Fruit fly (Drosophila melanogaster) whole organism, embryonic: Measurements from ENCODE around the gene CG43367.

ENCODE experiments used
- Antp ChIP-seq: fragments of 200-800 bp; sonication (Bioruptor generic); optimal IDR thresholded peaks from 3 replicates; lab custom pipeline; 2016; ENCODE audit warnings: missing biosample characterization, missing genetic modification characterization
- Awh ChIP-seq: fragments of 200-800 bp; sonication (Bioruptor generic); IDR thresholded peaks from 2 replicates; pipeline ENCODE4, ENCODE4 v1.3.6; 2022; ENCODE audit warnings: missing biosample characterization, missing genetic modification characterization
- B-H2 ChIP-seq: fragments of 200-800 bp; sonication (Bioruptor generic); optimal IDR thresholded peaks from 2 replicates; lab custom pipeline; 2018; ENCODE audit warnings: missing biosample characterization, mild to moderate bottlenecking, missing genetic modification characterization
- Bdp1 ChIP-seq: fragments of 200-800 bp; sonication (Bioruptor generic); optimal IDR thresholded peaks from 3 replicates; lab custom pipeline; 2016; ENCODE audit warnings: missing biosample characterization, missing genetic modification characterization
- CG1024 ChIP-seq: fragments of 200-800 bp; sonication (Bioruptor generic); IDR thresholded peaks from 2 replicates; pipeline ENCODE4 v1.3.6; 2022; ENCODE audit warnings: missing biosample characterization, missing genetic modification characterization
- CG10274 ChIP-seq: fragments of 200-800 bp; sonication (Bioruptor generic); optimal IDR thresholded peaks from 3 replicates; lab custom pipeline; 2017; ENCODE audit warnings: missing biosample characterization, mild to moderate bottlenecking, missing genetic modification characterization
- CG10959 ChIP-seq: fragments of 200-800 bp; sonication (Bioruptor generic); IDR thresholded peaks from 2 replicates; pipeline ENCODE4 v1.3.6; 2022; ENCODE audit warnings: missing biosample characterization, missing genetic modification characterization
- CG11085 ChIP-seq: fragments of 200-800 bp; sonication (Bioruptor generic); IDR thresholded peaks from 2 replicates; pipeline ENCODE4 v1.3.6; 2022; ENCODE audit warnings: missing biosample characterization, missing genetic modification characterization
- CG11695 ChIP-seq: fragments of 200-800 bp; sonication (Bioruptor generic); IDR thresholded peaks from 3 replicates; pipeline ENCODE4 v1.3.6; 2022; ENCODE audit warnings: missing biosample characterization, missing genetic modification characterization
- CG12236 ChIP-seq: fragments of 200-800 bp; sonication (Bioruptor generic); optimal IDR thresholded peaks from 2 replicates; lab custom pipeline; 2016; ENCODE audit warnings: missing biosample characterization, missing genetic modification characterization
- CG13894 ChIP-seq: fragments of 200-800 bp; sonication (Bioruptor generic); optimal IDR thresholded peaks from 3 replicates; lab custom pipeline; 2018; ENCODE audit warnings: missing biosample characterization, mild to moderate bottlenecking, missing genetic modification characterization, moderate library complexity
- CG14014 ChIP-seq: fragments of 200-800 bp; sonication (Bioruptor generic); IDR thresholded peaks from 2 replicates; pipeline ENCODE4 v1.3.6; 2022; ENCODE audit warnings: missing biosample characterization, missing genetic modification characterization
- CG2202 ChIP-seq: fragments of 200-800 bp; sonication (Bioruptor generic); optimal IDR thresholded peaks from 2 replicates; lab custom pipeline; 2018; ENCODE audit warnings: missing biosample characterization, mild to moderate bottlenecking, missing genetic modification characterization
- CG2875 ChIP-seq: fragments of 200-800 bp; sonication (Bioruptor generic); optimal IDR thresholded peaks from 2 replicates; lab custom pipeline; 2017; ENCODE audit warnings: missing biosample characterization, mild to moderate bottlenecking, missing genetic modification characterization, missing genetic modification reagents
- CG30403 ChIP-seq: fragments of 200-800 bp; sonication (Bioruptor generic); optimal IDR thresholded peaks from 3 replicates; lab custom pipeline; 2016; ENCODE audit warnings: missing biosample characterization, missing genetic modification characterization
- CG4424 ChIP-seq: fragments of 200-800 bp; sonication (Bioruptor generic); optimal IDR thresholded peaks from 3 replicates; lab custom pipeline; 2016; ENCODE audit warnings: missing biosample characterization, missing genetic modification characterization
- CG6654 ChIP-seq: fragments of 200-800 bp; sonication (Bioruptor generic); optimal IDR thresholded peaks from 2 replicates; lab custom pipeline; 2017; ENCODE audit warnings: missing biosample characterization, mild to moderate bottlenecking, missing genetic modification characterization
- CG6689 ChIP-seq: fragments of 200-800 bp; sonication (Bioruptor generic); IDR thresholded peaks from 2 replicates; pipeline ENCODE4 v1.3.6; 2022; ENCODE audit warnings: missing biosample characterization, missing genetic modification characterization
- CG9876 ChIP-seq: fragments of 200-800 bp; sonication (Bioruptor generic); optimal IDR thresholded peaks from 2 replicates; lab custom pipeline; 2016; ENCODE audit warnings: missing biosample characterization, missing genetic modification characterization
- Camta ChIP-seq: fragments of 200-800 bp; sonication (Bioruptor generic); optimal IDR thresholded peaks from 2 replicates; lab custom pipeline; 2016; ENCODE audit warnings: missing biosample characterization, missing genetic modification characterization
- CrebB ChIP-seq: fragments of 200-800 bp; sonication (Bioruptor generic); optimal IDR thresholded peaks from 3 replicates; lab custom pipeline; 2018; ENCODE audit warnings: missing biosample characterization, mild to moderate bottlenecking, missing genetic modification characterization
- Dip3 ChIP-seq: fragments of 200-800 bp; sonication (Bioruptor generic); optimal IDR thresholded peaks from 3 replicates; lab custom pipeline; 2016; ENCODE audit warnings: missing biosample characterization, missing genetic modification characterization
- Drgx ChIP-seq: fragments of 200-800 bp; sonication (Bioruptor generic); IDR thresholded peaks from 2 replicates; pipeline ENCODE4 v1.3.6; 2022; ENCODE audit warnings: missing biosample characterization, missing genetic modification characterization
- Hey ChIP-seq: fragments of 200-800 bp; sonication (Bioruptor generic); optimal IDR thresholded peaks from 3 replicates; lab custom pipeline; 2018; ENCODE audit warnings: missing biosample characterization, mild to moderate bottlenecking, missing genetic modification characterization
- HmgZ ChIP-seq: fragments of 200-800 bp; sonication (Bioruptor generic); optimal IDR thresholded peaks from 2 replicates; lab custom pipeline; 2018; ENCODE audit warnings: missing biosample characterization, mild to moderate bottlenecking, missing genetic modification characterization
- Med ChIP-seq: fragments of 200-800 bp; sonication (Bioruptor generic); peaks from one replicate; lab custom pipeline; 2016; ENCODE audit warnings: missing biosample characterization, missing genetic modification characterization, mild to moderate bottlenecking, inconsistent platforms, moderate library complexity
- NC2β ChIP-seq: fragments of 200-800 bp; sonication (Bioruptor generic); optimal IDR thresholded peaks from 2 replicates; lab custom pipeline; 2016; ENCODE audit warnings: missing biosample characterization, missing genetic modification characterization
- NK7.1 ChIP-seq: fragments of 200-800 bp; sonication (Bioruptor generic); optimal IDR thresholded peaks from 3 replicates; lab custom pipeline; 2016; ENCODE audit warnings: missing biosample characterization, missing genetic modification characterization
- Opbp ChIP-seq: fragments of 200-800 bp; sonication (Bioruptor generic); IDR thresholded peaks from 3 replicates; pipeline ENCODE4 v1.3.6; 2022; ENCODE audit warnings: missing biosample characterization, missing genetic modification characterization; ENCODE audit not compliant: partially characterized antibody
- Side ChIP-seq: fragments of 200-800 bp; sonication (Bioruptor generic); optimal IDR thresholded peaks from 2 replicates; lab custom pipeline; 2016; ENCODE audit warnings: missing biosample characterization, missing genetic modification characterization
- Six4 ChIP-seq: fragments of 200-800 bp; sonication (Bioruptor generic); optimal IDR thresholded peaks from 2 replicates; lab custom pipeline; 2016; ENCODE audit warnings: missing biosample characterization, missing genetic modification characterization
- Sry-β ChIP-seq: fragments of 200-800 bp; sonication (Bioruptor generic); optimal IDR thresholded peaks from 2 replicates; lab custom pipeline; 2018; ENCODE audit warnings: missing biosample characterization, mild to moderate bottlenecking, missing genetic modification characterization, moderate library complexity
- Usf ChIP-seq: fragments of 200-800 bp; sonication (Bioruptor generic); optimal IDR thresholded peaks from 2 replicates; lab custom pipeline; 2017; ENCODE audit warnings: missing genotype, missing biosample characterization, missing genetic modification characterization
- al ChIP-seq: fragments of 200-800 bp; sonication (Bioruptor generic); IDR thresholded peaks from 2 replicates; pipeline ENCODE4 v1.3.6; 2022; ENCODE audit warnings: missing biosample characterization, missing genetic modification characterization
- caup ChIP-seq: fragments of 200-800 bp; sonication (Bioruptor generic); optimal IDR thresholded peaks from 3 replicates; lab custom pipeline; 2017; ENCODE audit warnings: missing biosample characterization, mild to moderate bottlenecking, missing genetic modification characterization, moderate library complexity; ENCODE audit not compliant: severe bottlenecking
- chinmo ChIP-seq: fragments of 200-800 bp; sonication (Bioruptor generic); IDR thresholded peaks from 4 replicates; pipeline ENCODE4 v1.3.6; 2022; ENCODE audit warnings: missing biosample characterization, missing genetic modification characterization; ENCODE audit not compliant: partially characterized antibody
- dimm ChIP-seq: fragments of 200-800 bp; sonication (Bioruptor generic); IDR thresholded peaks from 2 replicates; pipeline ENCODE4 v1.3.6; 2022; ENCODE audit warnings: missing biosample characterization, missing genetic modification characterization
- disco-r ChIP-seq: fragments of 200-800 bp; sonication (Bioruptor generic); optimal IDR thresholded peaks from 2 replicates; lab custom pipeline; 2016; ENCODE audit warnings: missing biosample characterization, missing genetic modification characterization
- ftz-f1 ChIP-seq: fragments of 200-800 bp; sonication (Bioruptor generic); optimal IDR thresholded peaks from 2 replicates; lab custom pipeline; 2016; ENCODE audit warnings: missing biosample characterization, missing genetic modification characterization
- gsb ChIP-seq: fragments of 200-800 bp; sonication (Bioruptor generic); IDR thresholded peaks from 2 replicates; pipeline ENCODE4 v1.3.6; 2022; ENCODE audit warnings: missing biosample characterization, missing genetic modification characterization
- h ChIP-seq: fragments of >200 bp; optimal IDR thresholded peaks from 2 replicates; lab custom pipeline; 2017
- lbe ChIP-seq: fragments of 200-800 bp; sonication (Bioruptor generic); optimal IDR thresholded peaks from 2 replicates; lab custom pipeline; 2016; ENCODE audit warnings: missing biosample characterization, mild to moderate bottlenecking, missing genetic modification characterization
- pho ChIP-seq: fragments of 200-800 bp; sonication (Bioruptor generic); optimal IDR thresholded peaks from 2 replicates; lab custom pipeline; 2016; ENCODE audit warnings: missing biosample characterization, missing genetic modification characterization
- pita ChIP-seq: fragments of 200-800 bp; sonication (Bioruptor generic); optimal IDR thresholded peaks from 2 replicates; lab custom pipeline; 2017; ENCODE audit warnings: missing biosample characterization, mild to moderate bottlenecking, missing genetic modification characterization
- pum ChIP-seq: fragments of 200-800 bp; sonication (Bioruptor generic); optimal IDR thresholded peaks from 2 replicates; lab custom pipeline; 2016; ENCODE audit warnings: missing biosample characterization, missing genetic modification characterization
- row ChIP-seq: fragments of 200-800 bp; sonication (Bioruptor generic); IDR thresholded peaks from 3 replicates; pipeline ENCODE4 v1.3.6; 2022; ENCODE audit warnings: missing biosample characterization, missing genetic modification characterization
- sima ChIP-seq: fragments of 200-800 bp; sonication (Bioruptor generic); optimal IDR thresholded peaks from 2 replicates; lab custom pipeline; 2016; ENCODE audit warnings: missing biosample characterization, missing genetic modification characterization
- slou ChIP-seq: fragments of 200-800 bp; sonication (Bioruptor generic); optimal IDR thresholded peaks from 3 replicates; lab custom pipeline; 2016; ENCODE audit warnings: missing biosample characterization, missing genetic modification characterization
- tup ChIP-seq: fragments of 200-800 bp; sonication (Bioruptor generic); optimal IDR thresholded peaks from 2 replicates; lab custom pipeline; 2016; ENCODE audit warnings: missing biosample characterization, mild to moderate bottlenecking, missing genetic modification characterization, moderate library complexity
- vvl ChIP-seq: fragments of 200-800 bp; sonication (Bioruptor generic); IDR thresholded peaks from 2 replicates; pipeline ENCODE4 v1.3.6; 2022; ENCODE audit warnings: missing biosample characterization, missing genetic modification characterization
- zf30C ChIP-seq: fragments of 200-800 bp; sonication (Bioruptor generic); optimal IDR thresholded peaks from 3 replicates; lab custom pipeline; 2018; ENCODE audit warnings: missing biosample characterization, mild to moderate bottlenecking, missing genetic modification characterization

CG43367 gene

dm6 chr3L:4169957-4170651, 23.7 kb upstream of the CG43367 start, which contains the start of gene Ero1L (continued):
- TF ChIP-seq Opbp (GFP tag; lab: Robert Waterston, UW) = peak; percentile 42; the same call in 1 of the 3 replicates
- TF ChIP-seq CG10959 = no peak
- no peak for TF ChIP-seq dimm (GFP tag; lab: Robert Waterston, UW)
- TF ChIP-seq CG6689 = peak; percentile 37
- no peak for TF ChIP-seq CG12236
- TF ChIP-seq tup = no peak
- TF ChIP-seq zf30C (GFP tag; lab: Kevin White, UChicago) = no peak
- no peak for TF ChIP-seq Side (GFP tag; lab: Kevin White, UChicago)
- no peak for TF ChIP-seq CG10274
- TF ChIP-seq Hey (tag; lab: Kevin White, UChicago) = no peak
- no peak for TF ChIP-seq sima (GFP tag; lab: Kevin White, UChicago)
- TF ChIP-seq ftz-f1 (GFP tag; lab: Kevin White, UChicago) = no peak
- peak; percentile 22; the same call in 1 of the 2 replicates for TF ChIP-seq Drgx (GFP tag; lab: Robert Waterston, UW)
- peak; percentile 48; the same call in 1 of the 4 replicates for TF ChIP-seq chinmo (GFP tag; lab: Robert Waterston, UW)
- TF ChIP-seq caup (GFP tag; lab: Kevin White, UChicago) = no peak
- TF ChIP-seq NK7.1 (GFP tag; lab: Kevin White, UChicago) = no peak
- no peak for TF ChIP-seq pita
- peak; percentile 64 for TF ChIP-seq Med (GFP tag; lab: Kevin White, UChicago)
- peak; percentile 0 for TF ChIP-seq Sry-β (GFP tag; lab: Kevin White, UChicago)
- TF ChIP-seq Awh (GFP tag; lab: Robert Waterston, UW) = no peak
- no peak for TF ChIP-seq CG9876 (GFP tag; lab: Kevin White, UChicago)
- TF ChIP-seq CG13894 (tag; lab: Kevin White, UChicago) = no peak
- TF ChIP-seq CG11085 (GFP tag; lab: Robert Waterston, UW) = no peak
- TF ChIP-seq CG14014 (GFP tag; lab: Robert Waterston, UW) = 0 out of 2 replicates have a peak, but pooled peaks have one; percentile 8
- no peak for TF ChIP-seq CrebB (tag; lab: Kevin White, UChicago)
- TF ChIP-seq h = no peak
- no peak for TF ChIP-seq B-H2 (GFP tag; lab: Kevin White, UChicago)
- TF ChIP-seq NC2β (GFP tag; lab: Kevin White, UChicago) = no peak
- no peak for TF ChIP-seq Usf
- TF ChIP-seq Dip3 (GFP tag; lab: Kevin White, UChicago) = no peak
- peak; percentile 44 for TF ChIP-seq vvl (GFP tag; lab: Robert Waterston, UW)
- TF ChIP-seq row (GFP tag; lab: Robert Waterston, UW) = peak; percentile 39; the same call in 1 of the 3 replicates
- no peak for TF ChIP-seq slou (GFP tag; lab: Kevin White, UChicago)
- peak; percentile 16 for TF ChIP-seq CG30403 (GFP tag; lab: Kevin White, UChicago)
- TF ChIP-seq al = no peak
- TF ChIP-seq Six4 (GFP tag; lab: Kevin White, UChicago) = no peak
- no peak for TF ChIP-seq Bdp1 (GFP tag; lab: Kevin White, UChicago)
- TF ChIP-seq lbe (GFP tag; lab: Kevin White, UChicago) = peak; percentile 53
- no peak for TF ChIP-seq CG2875
- TF ChIP-seq disco-r (GFP tag; lab: Kevin White, UChicago) = no peak
- no peak for TF ChIP-seq Camta
- no peak for TF ChIP-seq pum (GFP tag; lab: Kevin White, UChicago)
- TF ChIP-seq CG11695 (GFP tag; lab: Robert Waterston, UW) = peak; percentile 51; the same call in 1 of the 3 replicates
- no peak for TF ChIP-seq CG6654 (GFP tag; lab: Kevin White, UChicago)
- peak; percentile 2 for TF ChIP-seq HmgZ
- TF ChIP-seq Antp = no peak
- TF ChIP-seq pho (GFP tag; lab: Kevin White, UChicago) = no peak
- no peak for TF ChIP-seq CG2202
- TF ChIP-seq gsb (GFP tag; lab: Robert Waterston, UW) = no peak
- no peak for TF ChIP-seq CG1024
- TF ChIP-seq CG4424 (GFP tag; lab: Kevin White, UChicago) = peak; percentile 34
